Fruit fly (Drosophila melanogaster) whole organism: ENCODE results near the gene Ass.

ENCODE experiments used
- CG8478 ChIP-seq: fragments of >200 bp; optimal IDR thresholded peaks from 2 replicates; lab custom pipeline; 2018; ENCODE audit warnings: inconsistent platforms
- Dll ChIP-seq: fragments of >200 bp; optimal IDR thresholded peaks from 2 replicates; lab custom pipeline; 2017
- EcR ChIP-seq, 2 experiments: fragments of >200 bp; optimal IDR thresholded peaks; 2 replicates each; lab custom pipeline; 2017; ENCODE audit warnings: missing biosample characterization in 2 of 2, missing genetic modification characterization in 2 of 2, missing genetic modification reagents in 2 of 2
- psq ChIP-seq: fragments of >200 bp; optimal IDR thresholded peaks from 2 replicates; lab custom pipeline; 2017
- usp ChIP-seq: fragments of >200 bp; optimal IDR thresholded peaks from 2 replicates; lab custom pipeline; 2017; ENCODE audit warnings: missing biosample characterization, missing genetic modification characterization, mixed read lengths

dm6 chr3R:6692432-6692831 lies 48.2 kb upstream of the Ass start, which contains the start of gene Ccp84Ad:
- TF ChIP-seq CG8478 (no peak), Dll (no peak), psq (lab: Kevin White, UChicago) (no peak), usp (GFP tag; lab: Kevin White, UChicago) (no peak), EcR (GFP tag; optimal IDR thresholded peaks at IDR 0.05; lab: Kevin White, UChicago) (no peak)
